Worm (Caenorhabditis elegans) whole organism, L4 larva: ENCODE data around the gene gck-3.

Experiments
- F26F4.8 ChIP-seq: fragments of 200-800 bp; sonication (Bioruptor generic); conservative IDR thresholded peaks from 2 replicates; pipeline ENCODE4 v1.3.6; 2022; ENCODE audit warnings: missing genetic modification characterization, missing compliant biosample characterization
- T20F7.1 ChIP-seq: fragments of 200-800 bp; sonication (Bioruptor generic); optimal IDR thresholded peaks from 2 replicates; lab custom pipeline; 2018; ENCODE audit warnings: mild to moderate bottlenecking, missing genetic modification characterization, missing compliant biosample characterization
- aha-1 ChIP-seq: fragments of 150-350 bp; peaks from one replicate; lab custom pipeline; 2014; ENCODE audit warnings: missing biosample characterization, missing genetic modification characterization
- aly-2 ChIP-seq: sonication (generic microtip); optimal IDR thresholded peaks from 2 replicates; lab custom pipeline; 2018; ENCODE audit warnings: missing biosample characterization, missing genetic modification characterization
- arid-1 ChIP-seq: fragments of 200-800 bp; sonication (Bioruptor generic); conservative IDR thresholded peaks from 2 replicates; pipeline ENCODE4 v1.3.6; 2022; ENCODE audit warnings: missing genetic modification reagents, missing genetic modification characterization, missing compliant biosample characterization
- ceh-28 ChIP-seq: fragments of 150-350 bp; optimal IDR thresholded peaks from 2 replicates; lab custom pipeline; 2014; ENCODE audit warnings: missing biosample characterization, missing genetic modification reagents, missing genetic modification characterization
- ceh-32 ChIP-seq: sonication (generic microtip); optimal IDR thresholded peaks from 2 replicates; lab custom pipeline; 2016; ENCODE audit warnings: mild to moderate bottlenecking, missing genetic modification characterization, missing compliant biosample characterization; ENCODE audit not compliant: poor library complexity
- ceh-62 ChIP-seq: sonication (generic microtip); optimal IDR thresholded peaks from 2 replicates; lab custom pipeline; 2017; ENCODE audit warnings: missing biosample characterization, missing genetic modification characterization
- daf-16 ChIP-seq, 3 experiments: sonication (generic microtip); optimal IDR thresholded peaks; 2 replicates each; lab custom pipeline; 2016 to 2017; ENCODE audit warnings: missing genetic modification characterization in 3 of 3, missing genetic modification reagents in 3 of 3, mild to moderate bottlenecking in 2 of 3, missing compliant biosample characterization in 2 of 3, missing biosample characterization in 1 of 3, moderate library complexity in 1 of 3
- daf-8 ChIP-seq: fragments of 200-800 bp; sonication (Bioruptor generic); IDR thresholded peaks from 2 replicates; pipeline ENCODE4 v1.3.6; 2022; ENCODE audit warnings: missing genetic modification characterization, missing compliant biosample characterization
- dmd-6 ChIP-seq: fragments of 200-800 bp; sonication (Bioruptor generic); IDR thresholded peaks from 2 replicates; pipeline ENCODE4 v1.3.6; 2022; ENCODE audit warnings: missing genetic modification reagents, missing genetic modification characterization, missing compliant biosample characterization
- dmd-8 ChIP-seq: fragments of 200-800 bp; sonication (Bioruptor generic); IDR thresholded peaks from 2 replicates; pipeline ENCODE4 v1.3.6; 2022; ENCODE audit warnings: missing genetic modification characterization, missing compliant biosample characterization
- dve-1 ChIP-seq: sonication (generic microtip); optimal IDR thresholded peaks from 2 replicates; lab custom pipeline; 2017; ENCODE audit warnings: antibody characterized with exemption, mild to moderate bottlenecking, missing genetic modification characterization, missing compliant biosample characterization; ENCODE audit not compliant: insufficient read depth
- egl-27 ChIP-seq: sonication (generic microtip); optimal IDR thresholded peaks from 3 replicates; lab custom pipeline; 2017; ENCODE audit warnings: missing biosample characterization, missing genetic modification reagents, missing genetic modification characterization
- egl-43 ChIP-seq: fragments of 200-800 bp; sonication (Bioruptor generic); IDR thresholded peaks from 2 replicates; pipeline ENCODE4 v1.3.6; 2022; ENCODE audit warnings: missing genetic modification reagents, missing genetic modification characterization, missing compliant biosample characterization
- fkh-10 ChIP-seq: fragments of 150-350 bp; optimal IDR thresholded peaks from 2 replicates; lab custom pipeline; 2014; ENCODE audit warnings: missing biosample characterization, missing genetic modification reagents, missing genetic modification characterization
- hif-1 ChIP-seq, 2 experiments: sonication (generic microtip); optimal IDR thresholded peaks; 2 replicates each; lab custom pipeline; 2016 to 2017; ENCODE audit warnings: missing compliant biosample characterization in 2 of 2, missing genetic modification characterization in 2 of 2, missing genetic modification reagents in 2 of 2, missing genotype in 2 of 2, mild to moderate bottlenecking in 1 of 2
- hlh-11 ChIP-seq: fragments of 200-800 bp; sonication (Bioruptor generic); optimal IDR thresholded peaks from 2 replicates; lab custom pipeline; 2018; ENCODE audit warnings: mild to moderate bottlenecking, missing genetic modification characterization, missing compliant biosample characterization
- hlh-30 ChIP-seq: sonication (generic microtip); optimal IDR thresholded peaks from 2 replicates; lab custom pipeline; 2017; ENCODE audit warnings: antibody characterized with exemption, mild to moderate bottlenecking, missing genetic modification characterization, missing compliant biosample characterization; ENCODE audit not compliant: insufficient read depth
- jun-1 ChIP-seq: fragments of 150-350 bp; optimal IDR thresholded peaks from 2 replicates; lab custom pipeline; 2014; ENCODE audit warnings: missing biosample characterization, missing genetic modification reagents, missing genetic modification characterization
- lin-13 ChIP-seq: fragments of 150-350 bp; optimal IDR thresholded peaks from 2 replicates; lab custom pipeline; 2014; ENCODE audit warnings: missing biosample characterization, missing genetic modification reagents, missing genetic modification characterization
- lin-15B ChIP-seq: fragments of 150-350 bp; sonication (generic microtip); optimal IDR thresholded peaks from 3 replicates; lab custom pipeline; 2014; ENCODE audit warnings: missing biosample characterization, missing genetic modification characterization
- lin-38 ChIP-seq: fragments of 200-800 bp; sonication (Bioruptor generic); IDR thresholded peaks from 2 replicates; pipeline ENCODE4 v1.3.6; 2022; ENCODE audit warnings: missing genetic modification reagents, missing genetic modification characterization, missing compliant biosample characterization
- madf-5 ChIP-seq, 2 experiments: fragments of 200-800 bp; sonication (Bioruptor generic); IDR thresholded peaks; 2 replicates each; pipeline ENCODE4 v1.3.6; 2022; ENCODE audit warnings: missing compliant biosample characterization in 2 of 2, missing genetic modification characterization in 2 of 2
- mep-1 ChIP-seq: fragments of 150-350 bp; sonication (generic microtip); optimal IDR thresholded peaks from 3 replicates; lab custom pipeline; 2014; ENCODE audit warnings: missing biosample characterization, missing genetic modification characterization
- mes-2 ChIP-seq: sonication (generic microtip); optimal IDR thresholded peaks from 2 replicates; lab custom pipeline; 2016; ENCODE audit warnings: missing genotype, mild to moderate bottlenecking, missing genetic modification characterization, missing compliant biosample characterization; ENCODE audit not compliant: poor library complexity, severe bottlenecking
- mxl-3 ChIP-seq: fragments of 200-800 bp; sonication (Bioruptor generic); optimal IDR thresholded peaks from 2 replicates; lab custom pipeline; 2018; ENCODE audit warnings: mild to moderate bottlenecking, missing genetic modification characterization, missing compliant biosample characterization
- nhr-11 ChIP-seq: fragments of 150-350 bp; optimal IDR thresholded peaks from 2 replicates; lab custom pipeline; 2014; ENCODE audit warnings: missing biosample characterization, missing genetic modification characterization
- nhr-28 ChIP-seq: fragments of 150-350 bp; optimal IDR thresholded peaks from 2 replicates; lab custom pipeline; 2014; ENCODE audit warnings: missing biosample characterization, missing genetic modification characterization
- nhr-41 ChIP-seq: fragments of 200-800 bp; sonication (Bioruptor generic); IDR thresholded peaks from 2 replicates; pipeline ENCODE4 v1.3.6; 2022; ENCODE audit warnings: missing genetic modification reagents, missing genetic modification characterization, missing compliant biosample characterization
- nhr-6 ChIP-seq: fragments of 150-350 bp; optimal IDR thresholded peaks from 2 replicates; lab custom pipeline; 2014; ENCODE audit warnings: missing biosample characterization, missing genetic modification characterization
- nhr-76 ChIP-seq: fragments of 150-350 bp; optimal IDR thresholded peaks from 2 replicates; lab custom pipeline; 2014; ENCODE audit warnings: missing biosample characterization, missing genetic modification characterization
- nhr-77 ChIP-seq: fragments of 150-350 bp; optimal IDR thresholded peaks from 2 replicates; lab custom pipeline; 2014; ENCODE audit warnings: missing biosample characterization, missing genetic modification characterization
- pha-4 ChIP-seq, 2 experiments: fragments of 150-350 bp in 1 of 2; fragments of 200-800 bp in 1 of 2; sonication (Bioruptor generic) in 1 of 2; IDR thresholded peaks in 1 of 2; optimal IDR thresholded peaks in 1 of 2; 2 replicates each; pipeline versions ENCODE4 v1.3.6 to Lab custom; 2014 to 2022; ENCODE audit warnings: missing genetic modification characterization in 2 of 2, missing genetic modification reagents in 2 of 2, missing biosample characterization in 1 of 2, missing compliant biosample characterization in 1 of 2
- php-3 ChIP-seq: fragments of 200-800 bp; sonication (Bioruptor generic); IDR thresholded peaks from 2 replicates; pipeline ENCODE4 v1.3.6; 2022; ENCODE audit warnings: missing genetic modification reagents, missing genetic modification characterization, missing compliant biosample characterization
- pqm-1 ChIP-seq: sonication (generic microtip); optimal IDR thresholded peaks from 2 replicates; lab custom pipeline; 2017; ENCODE audit warnings: missing biosample characterization, missing genetic modification characterization
- rbr-2 ChIP-seq: sonication (generic microtip); optimal IDR thresholded peaks from 2 replicates; lab custom pipeline; 2016; ENCODE audit warnings: missing genotype, missing genetic modification characterization, missing compliant biosample characterization
- saeg-2 ChIP-seq: fragments of 200-800 bp; sonication (Bioruptor generic); IDR thresholded peaks from 2 replicates; pipeline ENCODE4 v1.3.6; 2022; ENCODE audit warnings: missing genetic modification reagents, missing genetic modification characterization, missing compliant biosample characterization
- skn-1 ChIP-seq: fragments of 150-350 bp; optimal IDR thresholded peaks from 2 replicates; lab custom pipeline; 2014; ENCODE audit warnings: missing biosample characterization, missing genetic modification characterization
- snpc-1.2 ChIP-seq: fragments of 200-800 bp; sonication (Bioruptor generic); IDR thresholded peaks from 2 replicates; pipeline ENCODE4 v1.3.6; 2022; ENCODE audit warnings: missing genetic modification reagents, missing genetic modification characterization, missing compliant biosample characterization
- snpc-4 ChIP-seq: fragments of 150-350 bp; optimal IDR thresholded peaks from 2 replicates; lab custom pipeline; 2014; ENCODE audit warnings: missing biosample characterization, missing genetic modification characterization
- spr-3 ChIP-seq: fragments of 200-800 bp; sonication (Bioruptor generic); optimal IDR thresholded peaks from 2 replicates; lab custom pipeline; 2018; ENCODE audit warnings: mild to moderate bottlenecking, missing genetic modification characterization, missing compliant biosample characterization
- tra-1 ChIP-seq: fragments of 200-800 bp; sonication (Bioruptor generic); IDR thresholded peaks from 2 replicates; pipeline ENCODE4 v1.3.6; 2022; ENCODE audit warnings: missing genetic modification reagents, missing genetic modification characterization, missing compliant biosample characterization
- unc-130 ChIP-seq: sonication (generic microtip); optimal IDR thresholded peaks from 2 replicates; lab custom pipeline; 2016; ENCODE audit warnings: missing genetic modification reagents, missing genetic modification characterization, missing compliant biosample characterization
- zag-1 ChIP-seq: fragments of 150-350 bp; optimal IDR thresholded peaks from 2 replicates; lab custom pipeline; 2014; ENCODE audit warnings: missing biosample characterization, missing genetic modification characterization
- zfp-3 ChIP-seq: fragments of 200-800 bp; sonication (Bioruptor generic); conservative IDR thresholded peaks from 2 replicates; pipeline ENCODE4 v1.3.6; 2022; ENCODE audit warnings: missing genetic modification reagents, missing genetic modification characterization, missing compliant biosample characterization

gck-3 gene

ce11 chrV:17979789-17980188, 13.1 kb upstream of the gck-3 start, which contains the start of gene snx-6:
snx-6 (minus strand) TSS chrV:17980082.
- TF ChIP-seq aha-1 (tag; lab: Kevin White, UChicago) (peak; percentile 36), php-3 (GFP tag; lab: Robert Waterston, UW) (no peak)

ce11 chrV:17978207-17978606, 11.6 kb upstream of the gck-3 start:
- no peak for TF ChIP-seq mes-2 (tag; lab: Kevin White, UChicago)
- no peak for TF ChIP-seq fkh-10 (GFP tag; lab: Kevin White, UChicago)
- TF ChIP-seq hlh-30 (tag; lab: Kevin White, UChicago) = peak; percentile 24
- TF ChIP-seq dve-1 (tag; lab: Kevin White, UChicago) = peak; percentile 35
- peak; percentile 41; the same call in 1 of the 2 replicates for TF ChIP-seq php-3 (GFP tag; lab: Robert Waterston, UW)
- TF ChIP-seq nhr-6 = no peak
- TF ChIP-seq arid-1 (GFP tag; lab: Robert Waterston, UW) = no peak
- no peak for TF ChIP-seq nhr-76 (tag; lab: Kevin White, UChicago)
- TF ChIP-seq hlh-11 (tag; lab: Kevin White, UChicago) = peak; percentile 62
- no peak for TF ChIP-seq dmd-8 (GFP tag; lab: Robert Waterston, UW)
- TF ChIP-seq skn-1 (tag; lab: Kevin White, UChicago) = no peak
- no peak for TF ChIP-seq saeg-2 (GFP tag; lab: Robert Waterston, UW)
- no peak for TF ChIP-seq pha-4 (GFP tag; IDR thresholded peaks at IDR 0.05; lab: Robert Waterston, UW)
- TF ChIP-seq pha-4 (tag; optimal IDR thresholded peaks at IDR 0.05; lab: Kevin White, UChicago) = no peak
- TF ChIP-seq lin-13 = no peak
- TF ChIP-seq spr-3 (GFP tag; lab: Kevin White, UChicago) = no peak
- TF ChIP-seq hif-1 (tag; optimal IDR thresholded peaks at IDR 0.05; lab: Kevin White, UChicago) = no peak
- no peak for TF ChIP-seq zfp-3
- no peak for TF ChIP-seq snpc-1.2 (GFP tag; lab: Robert Waterston, UW)
- TF ChIP-seq jun-1 (tag; lab: Kevin White, UChicago) = no peak
- no peak for TF ChIP-seq zag-1
- no peak for TF ChIP-seq snpc-4 (tag; lab: Kevin White, UChicago)
- no peak for TF ChIP-seq unc-130 (GFP tag; lab: Kevin White, UChicago)
- no peak for TF ChIP-seq ceh-62 (tag; lab: Kevin White, UChicago)
- no peak for TF ChIP-seq lin-15B (tag; lab: Kevin White, UChicago)
- TF ChIP-seq T20F7.1 (GFP tag; lab: Kevin White, UChicago) = peak; percentile 12
- no peak for TF ChIP-seq mep-1 (tag; lab: Kevin White, UChicago)
- no peak for TF ChIP-seq ceh-28 (tag; lab: Kevin White, UChicago)
- no peak for TF ChIP-seq rbr-2 (tag; lab: Kevin White, UChicago)
- TF ChIP-seq madf-5 (GFP tag; IDR thresholded peaks at IDR 0.05; lab: Robert Waterston, UW) = no peak
- peak; percentile 50 for TF ChIP-seq nhr-28
- peak; percentile 35; the same call in 1 of the 2 replicates for TF ChIP-seq tra-1
- TF ChIP-seq nhr-11 (tag; lab: Kevin White, UChicago) = no peak
- no peak for TF ChIP-seq egl-43
- TF ChIP-seq pqm-1 (tag; lab: Kevin White, UChicago) = peak; percentile 64
- peak; percentile 18 for TF ChIP-seq nhr-77 (tag; lab: Kevin White, UChicago)
- TF ChIP-seq lin-38 = no peak
- TF ChIP-seq daf-16 (GFP tag; optimal IDR thresholded peaks at IDR 0.05; lab: Kevin White, UChicago) = no peak
- peak; percentile 75 for TF ChIP-seq daf-16 (tag; optimal IDR thresholded peaks at IDR 0.05; lab: Kevin White, UChicago)
- TF ChIP-seq nhr-41 (GFP tag; lab: Robert Waterston, UW) = no peak
- no peak for TF ChIP-seq aly-2 (tag; lab: Kevin White, UChicago)
- TF ChIP-seq daf-8 = no peak
- TF ChIP-seq egl-27 (tag; lab: Kevin White, UChicago) = no peak
- TF ChIP-seq mxl-3 (GFP tag; lab: Kevin White, UChicago) = no peak
- peak; percentile 77 for TF ChIP-seq dmd-6 (GFP tag; lab: Robert Waterston, UW)
- no peak for TF ChIP-seq ceh-32 (tag; lab: Kevin White, UChicago)
- no peak for TF ChIP-seq F26F4.8 (GFP tag; lab: Robert Waterston, UW)
